Fruit fly (Drosophila melanogaster): ENCODE results near the gene CG42526.

DNA sequence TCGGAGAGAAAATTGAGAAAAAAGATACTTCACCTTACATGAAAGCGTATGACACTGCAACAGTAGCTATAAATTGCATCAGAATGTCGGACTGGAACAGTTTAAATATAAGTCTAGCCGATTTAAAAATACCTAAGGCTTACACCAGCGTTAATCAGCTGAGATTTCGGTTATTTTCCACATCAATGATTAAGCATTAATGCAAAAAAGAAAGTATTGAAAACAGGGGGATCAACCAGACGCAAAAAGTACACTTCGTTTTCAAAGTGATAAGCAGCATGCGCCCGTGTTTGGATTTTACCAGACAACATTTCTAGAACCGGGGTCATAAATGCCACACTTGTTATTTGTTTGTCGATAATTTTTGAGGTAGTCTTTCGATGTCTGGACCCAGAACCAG is 13.1 kb downstream of the CG42526 start:
- TF ChIP-seq Pif1A (GFP tag; optimal IDR thresholded peaks at IDR 0.05) (no peak), fd96Ca (GFP tag; IDR thresholded peaks at IDR 0.05) (no peak), Ets98B (GFP tag; IDR thresholded peaks at IDR 0.05) (no peak), CG4496 (GFP tag; IDR thresholded peaks at IDR 0.05) (no peak), CG9948 (tag; optimal IDR thresholded peaks at IDR 0.05) (no peak), CG8301 (tag; optimal IDR thresholded peaks at IDR 0.05) (no peak), CG8159 (tag; optimal IDR thresholded peaks at IDR 0.05) (no peak), gl (tag; optimal IDR thresholded peaks at IDR 0.05) (no peak), CG32121 (GFP tag; IDR thresholded peaks at IDR 0.05) (no peak), EcR (GFP tag; optimal IDR thresholded peaks at IDR 0.05) (no peak), CG12605 (GFP tag; IDR thresholded peaks at IDR 0.05) (no peak)

Measured in whole organism, pupa.